Worm (Caenorhabditis elegans) whole organism, L2 larva: ENCODE results near the gene Y51H4A.1.
A peak's percentile ranks its signal among the peaks of the same experiment; 100 is the strongest.

Experiments
- C34F6.9 ChIP-seq: fragments of 150-350 bp; optimal IDR thresholded peaks from 2 replicates; lab custom pipeline; 2014; ENCODE audit warnings: missing biosample characterization, missing genetic modification characterization
- F13H6.1 ChIP-seq: sonication (generic microtip); optimal IDR thresholded peaks from 2 replicates; lab custom pipeline; 2016; ENCODE audit warnings: missing genetic modification characterization, missing compliant biosample characterization
- alr-1 ChIP-seq: fragments of 150-350 bp; optimal IDR thresholded peaks from 2 replicates; lab custom pipeline; 2014; ENCODE audit warnings: missing biosample characterization, missing genetic modification characterization
- aly-2 ChIP-seq: fragments of 150-350 bp; optimal IDR thresholded peaks from 2 replicates; lab custom pipeline; 2014; ENCODE audit warnings: missing biosample characterization, missing genetic modification characterization
- ama-1 ChIP-seq: fragments of 150-350 bp; optimal IDR thresholded peaks from 2 replicates; lab custom pipeline; 2018; ENCODE audit warnings: inconsistent platforms
- blmp-1 ChIP-seq: sonication (generic microtip); optimal IDR thresholded peaks from 2 replicates; lab custom pipeline; 2017; ENCODE audit warnings: missing genetic modification characterization, mild to moderate bottlenecking, missing compliant biosample characterization, antibody characterized with exemption, moderate library complexity; ENCODE audit not compliant: insufficient read depth
- ceh-16 ChIP-seq: fragments of 150-350 bp; optimal IDR thresholded peaks from 2 replicates; lab custom pipeline; 2014; ENCODE audit warnings: missing biosample characterization, missing genetic modification characterization
- ceh-82 ChIP-seq: fragments of 150-350 bp; optimal IDR thresholded peaks from 2 replicates; lab custom pipeline; 2014; ENCODE audit warnings: missing biosample characterization, missing genetic modification characterization
- crh-2 ChIP-seq: sonication (generic microtip); optimal IDR thresholded peaks from 2 replicates; lab custom pipeline; 2017; ENCODE audit warnings: missing biosample characterization, missing genetic modification characterization
- dmd-4 ChIP-seq: sonication (generic microtip); optimal IDR thresholded peaks from 2 replicates; lab custom pipeline; 2017; ENCODE audit warnings: missing biosample characterization, missing genetic modification characterization
- elt-3 ChIP-seq: sonication (generic microtip); optimal IDR thresholded peaks from 2 replicates; lab custom pipeline; 2017; ENCODE audit warnings: missing biosample characterization, missing genetic modification characterization
- fos-1 ChIP-seq: fragments of 150-350 bp; optimal IDR thresholded peaks from 2 replicates; lab custom pipeline; 2014; ENCODE audit warnings: missing biosample characterization, missing genetic modification characterization
- lin-13 ChIP-seq: fragments of 150-350 bp; optimal IDR thresholded peaks from 2 replicates; lab custom pipeline; 2014; ENCODE audit warnings: missing biosample characterization, missing genetic modification reagents, missing genetic modification characterization
- lsy-2 ChIP-seq, 2 experiments: fragments of 150-350 bp in 1 of 2; sonication (generic microtip) in 1 of 2; optimal IDR thresholded peaks; 2 replicates each; lab custom pipeline; 2014 to 2017; ENCODE audit warnings: missing biosample characterization in 2 of 2, missing genetic modification characterization in 2 of 2
- mab-5 ChIP-seq: fragments of 150-350 bp; optimal IDR thresholded peaks from 2 replicates; lab custom pipeline; 2014; ENCODE audit warnings: missing biosample characterization, missing genetic modification characterization
- mbf-1 ChIP-seq: sonication (generic microtip); optimal IDR thresholded peaks from 2 replicates; lab custom pipeline; 2017; ENCODE audit warnings: missing biosample characterization, missing genetic modification characterization
- mdl-1 ChIP-seq, 2 experiments: fragments of 150-350 bp in 1 of 2; sonication (generic microtip) in 1 of 2; optimal IDR thresholded peaks; 2 replicates each; lab custom pipeline; 2017; ENCODE audit warnings: missing biosample characterization in 2 of 2, missing genetic modification characterization in 2 of 2
- nhr-10 ChIP-seq: sonication (generic microtip); optimal IDR thresholded peaks from 2 replicates; lab custom pipeline; 2017; ENCODE audit warnings: missing biosample characterization, missing genetic modification characterization
- nhr-129 ChIP-seq: fragments of 150-350 bp; optimal IDR thresholded peaks from 2 replicates; lab custom pipeline; 2014; ENCODE audit warnings: missing biosample characterization, missing genetic modification characterization
- nhr-21 ChIP-seq: fragments of 150-350 bp; optimal IDR thresholded peaks from 2 replicates; lab custom pipeline; 2014; ENCODE audit warnings: missing biosample characterization, missing genetic modification characterization
- nhr-23 ChIP-seq: fragments of 150-350 bp; optimal IDR thresholded peaks from 2 replicates; lab custom pipeline; 2014; ENCODE audit warnings: missing biosample characterization, missing genetic modification reagents, missing genetic modification characterization
- nhr-25 ChIP-seq: fragments of 150-350 bp; sonication (generic microtip); optimal IDR thresholded peaks from 3 replicates; lab custom pipeline; 2014; ENCODE audit warnings: missing biosample characterization, missing genetic modification characterization
- nhr-6 ChIP-seq: fragments of 150-350 bp; optimal IDR thresholded peaks from 2 replicates; lab custom pipeline; 2014; ENCODE audit warnings: missing biosample characterization, missing genetic modification characterization
- peb-1 ChIP-seq: fragments of 150-350 bp; optimal IDR thresholded peaks from 2 replicates; lab custom pipeline; 2014; ENCODE audit warnings: missing biosample characterization, missing genetic modification characterization
- sem-4 ChIP-seq: fragments of 150-350 bp; optimal IDR thresholded peaks from 2 replicates; lab custom pipeline; 2014; ENCODE audit warnings: missing biosample characterization, missing genetic modification reagents, missing genetic modification characterization
- skn-1 ChIP-seq: sonication (generic microtip); optimal IDR thresholded peaks from 2 replicates; lab custom pipeline; 2017; ENCODE audit warnings: missing biosample characterization, missing genetic modification characterization
- sma-3 ChIP-seq: sonication (generic microtip); optimal IDR thresholded peaks from 2 replicates; lab custom pipeline; 2016; ENCODE audit warnings: missing genetic modification reagents, missing genetic modification characterization, missing compliant biosample characterization
- sma-9 ChIP-seq, 2 experiments: fragments of 150-350 bp in 1 of 2; sonication (generic microtip) in 1 of 2; optimal IDR thresholded peaks; 2 replicates each; lab custom pipeline; 2014 to 2016; ENCODE audit warnings: missing genetic modification characterization in 2 of 2, mild to moderate bottlenecking in 1 of 2, missing biosample characterization in 1 of 2, missing compliant biosample characterization in 1 of 2, missing genetic modification reagents in 1 of 2, moderate library complexity in 1 of 2
- unc-62 ChIP-seq: fragments of 150-350 bp; optimal IDR thresholded peaks from 2 replicates; lab custom pipeline; 2014; ENCODE audit warnings: missing biosample characterization, missing genetic modification reagents, missing genetic modification characterization
- zag-1 ChIP-seq: fragments of 150-350 bp; optimal IDR thresholded peaks from 2 replicates; lab custom pipeline; 2014; ENCODE audit warnings: missing biosample characterization, missing genetic modification characterization
- ztf-11 ChIP-seq: sonication (generic microtip); optimal IDR thresholded peaks from 2 replicates; lab custom pipeline; 2017; ENCODE audit warnings: missing biosample characterization, missing genetic modification characterization
- ztf-4 ChIP-seq: fragments of 150-350 bp; optimal IDR thresholded peaks from 2 replicates; lab custom pipeline; 2014; ENCODE audit warnings: missing biosample characterization, missing genetic modification characterization

The Y51H4A.1 gene

ce11 chrIV:16491411-16492036, 14.4 kb upstream of the Y51H4A.1 start (continued):
- TF ChIP-seq nhr-21 (tag; lab: Kevin White, UChicago) = peak; percentile 37

ce11 chrIV:16489958-16490357, 12.9 kb upstream of the Y51H4A.1 start:
- TF ChIP-seq crh-2 (tag; lab: Kevin White, UChicago) (peak; percentile 64), sma-3 (peak; percentile 78), peb-1 (no peak), nhr-25 (tag; lab: Kevin White, UChicago) (peak; percentile 73), lsy-2 (tag; optimal IDR thresholded peaks at IDR 0.05; lab: Kevin White, UChicago) (peak in 1 of 2 experiments; percentile 43), dmd-4 (tag; lab: Kevin White, UChicago) (no peak), lin-13 (peak; percentile 58), C34F6.9 (tag; lab: Kevin White, UChicago) (peak; percentile 42), ztf-4 (tag; lab: Kevin White, UChicago) (peak; percentile 51), nhr-23 (tag; lab: Kevin White, UChicago) (no peak), fos-1 (tag; lab: Kevin White, UChicago) (peak; percentile 100), nhr-21 (tag; lab: Kevin White, UChicago) (peak; percentile 42), sma-9 (GFP tag; optimal IDR thresholded peaks at IDR 0.05; lab: Kevin White, UChicago) (peak; percentile 64), sma-9 (tag; optimal IDR thresholded peaks at IDR 0.05; lab: Kevin White, UChicago) (no peak), sem-4 (tag; lab: Kevin White, UChicago) (no peak), nhr-10 (no peak), ceh-82 (no peak), F13H6.1 (tag; lab: Kevin White, UChicago) (peak; percentile 37), blmp-1 (tag; lab: Kevin White, UChicago) (peak; percentile 47), nhr-6 (peak; percentile 40), nhr-129 (peak; percentile 83)

- no peak for TF ChIP-seq elt-3
- TF ChIP-seq ceh-16 (tag; lab: Kevin White, UChicago) = no peak
- TF ChIP-seq sma-3 = no peak
- TF ChIP-seq nhr-129 = no peak
- no peak for TF ChIP-seq unc-62 (GFP tag; lab: Kevin White, UChicago)
- TF ChIP-seq nhr-10 = no peak
- no peak for TF ChIP-seq mdl-1 (tag; optimal IDR thresholded peaks at IDR 0.05; lab: Kevin White, UChicago)
- no peak for TF ChIP-seq aly-2 (tag; lab: Kevin White, UChicago)
- TF ChIP-seq mbf-1 = no peak
- no peak for TF ChIP-seq ztf-11 (tag; lab: Kevin White, UChicago)
- no peak for TF ChIP-seq ztf-4 (tag; lab: Kevin White, UChicago)
- no peak for TF ChIP-seq F13H6.1 (tag; lab: Kevin White, UChicago)
- TF ChIP-seq ama-1 (lab: Kevin White, UChicago) = no peak
- no peak for TF ChIP-seq nhr-25 (tag; lab: Kevin White, UChicago)
- TF ChIP-seq zag-1 (tag; lab: Kevin White, UChicago) = no peak
- TF ChIP-seq nhr-23 (tag; lab: Kevin White, UChicago) = no peak
Observed at ce11 chrIV:16488921-16489320, 11.8 kb upstream of the Y51H4A.1 start, which contains the start of gene rho-1. Gene rho-1, minus strand, starts transcription at chrIV:16489021.

- TF ChIP-seq ceh-16 (tag; lab: Kevin White, UChicago) (no peak), F13H6.1 (tag; lab: Kevin White, UChicago) (no peak), sma-3 (no peak)
Observed at ce11 chrIV:16483273-16484204, 6.4 kb upstream of the Y51H4A.1 start.

- no peak for TF ChIP-seq mab-5
- TF ChIP-seq nhr-23 (tag; lab: Kevin White, UChicago) = no peak
- no peak for TF ChIP-seq crh-2 (tag; lab: Kevin White, UChicago)
- no peak for TF ChIP-seq aly-2 (tag; lab: Kevin White, UChicago)
- no peak for TF ChIP-seq lsy-2 (tag; optimal IDR thresholded peaks at IDR 0.05; lab: Kevin White, UChicago)
- TF ChIP-seq blmp-1 (tag; lab: Kevin White, UChicago) = no peak
- TF ChIP-seq skn-1 (tag; lab: Kevin White, UChicago) = no peak
- TF ChIP-seq ztf-4 (tag; lab: Kevin White, UChicago) = no peak
- TF ChIP-seq unc-62 (GFP tag; lab: Kevin White, UChicago) = no peak
- no peak for TF ChIP-seq fos-1 (tag; lab: Kevin White, UChicago)
- TF ChIP-seq dmd-4 (tag; lab: Kevin White, UChicago) = no peak
- no peak for TF ChIP-seq alr-1
- TF ChIP-seq peb-1 = no peak
- TF ChIP-seq nhr-21 (tag; lab: Kevin White, UChicago) = no peak
- no peak for TF ChIP-seq sem-4 (tag; lab: Kevin White, UChicago)
- TF ChIP-seq nhr-6 = no peak
Observed at ce11 chrIV:16482790-16483189, 5.7 kb upstream of the Y51H4A.1 start.
